Worm (Caenorhabditis elegans): Measurements from ENCODE around the gene adal-1.

DNA sequence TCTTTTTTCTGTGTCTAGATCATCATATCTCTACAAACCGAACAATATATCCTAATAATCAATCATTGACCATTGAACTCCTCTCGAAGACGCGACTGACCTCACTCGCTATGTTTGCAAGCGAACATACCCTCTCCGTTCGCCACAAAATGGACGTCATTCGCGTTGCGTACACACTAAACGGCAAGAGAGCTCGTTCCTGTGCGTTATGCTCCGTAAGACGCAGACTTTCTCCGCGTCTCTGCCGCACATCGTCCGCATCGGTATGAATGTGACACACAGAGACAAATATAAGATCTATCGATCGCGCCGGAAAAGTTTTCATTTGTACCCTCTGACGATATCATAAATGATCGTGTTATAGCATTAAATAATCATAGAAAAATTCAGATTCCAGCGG, 32.6 kb upstream of the adal-1 start:
- TF ChIP-seq flt-1 (GFP tag; IDR thresholded peaks at IDR 0.05) (no peak), ama-1 (optimal IDR thresholded peaks at IDR 0.05) (no peak), tbx-11 (GFP tag; IDR thresholded peaks at IDR 0.05) (no peak), pes-1 (GFP tag; IDR thresholded peaks at IDR 0.05) (no peak), hnd-1 (tag; optimal IDR thresholded peaks at IDR 0.05) (no peak), ets-7 (tag; optimal IDR thresholded peaks at IDR 0.05) (no peak), aly-1 (tag; optimal IDR thresholded peaks at IDR 0.05) (no peak), hmbx-1 (tag; optimal IDR thresholded peaks at IDR 0.05) (no peak), B0310.2 (tag; optimal IDR thresholded peaks at IDR 0.05) (no peak)
